Fruit fly (Drosophila melanogaster): Measurements from ENCODE around the gene CG11000.

CG11000 gene

DNA sequence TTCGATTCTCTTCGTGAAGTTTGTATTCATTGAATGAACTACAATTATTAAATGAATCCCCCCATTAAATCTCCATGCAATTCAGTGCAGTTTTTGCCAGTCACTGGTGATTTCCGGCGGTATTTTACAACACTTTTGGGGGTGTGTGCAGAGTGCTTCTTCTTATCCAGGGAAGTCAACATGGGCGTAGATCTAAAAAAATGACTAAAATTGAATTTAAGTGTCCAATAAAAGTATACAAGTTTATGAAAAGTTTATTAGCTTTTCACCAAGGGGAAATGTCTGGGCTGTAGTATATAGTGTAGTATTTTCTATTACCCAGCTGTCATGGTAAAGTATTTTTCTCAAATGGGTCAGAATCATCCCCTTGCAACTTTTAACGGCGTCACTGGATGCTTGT is 10.6 kb upstream of the CG11000 start, which contains the start of gene Hpf1:
TSS of gene Hpf1 (plus strand) at position 383 of the 400 bp plus-strand sequence.
- TF ChIP-seq usp (GFP tag; optimal IDR thresholded peaks at IDR 0.05) (no peak), Abd-B (GFP tag; optimal IDR thresholded peaks at IDR 0.05) (no peak), Rel (GFP tag; optimal IDR thresholded peaks at IDR 0.05) (peak; percentile 94), Rel (tag; optimal IDR thresholded peaks at IDR 0.05) (peak; percentile 92), CG32264 (GFP tag; optimal IDR thresholded peaks at IDR 0.05) (peak; percentile 98), psq (GFP tag; optimal IDR thresholded peaks at IDR 0.05) (peak; percentile 98), jim (GFP tag; optimal IDR thresholded peaks at IDR 0.05) (peak; percentile 63), woc (GFP tag; optimal IDR thresholded peaks at IDR 0.05) (peak; percentile 98), br (GFP tag; optimal IDR thresholded peaks at IDR 0.05) (peak; percentile 99), Myc (optimal IDR thresholded peaks at IDR 0.05) (peak; percentile 21), fru (GFP tag; optimal IDR thresholded peaks at IDR 0.05) (peak; percentile 99), dl (GFP tag; optimal IDR thresholded peaks at IDR 0.05; ENCODE audit: insufficient read depth in 1 of 2, partially characterized antibody in 2 of 2) (no peak), pan (optimal IDR thresholded peaks at IDR 0.05) (no peak), ey (GFP tag; optimal IDR thresholded peaks at IDR 0.05) (peak; percentile 99), lola (GFP tag; optimal IDR thresholded peaks at IDR 0.05) (no peak), brk (GFP tag; optimal IDR thresholded peaks at IDR 0.05) (no peak), Dif (GFP tag; optimal IDR thresholded peaks at IDR 0.05; ENCODE audit: partially characterized antibody) (no peak), Mio (GFP tag; optimal IDR thresholded peaks at IDR 0.05) (peak; percentile 92), Hr83 (GFP tag; optimal IDR thresholded peaks at IDR 0.05; ENCODE audit: poor library complexity, severe bottlenecking) (peak; percentile 86), rgr (GFP tag; optimal IDR thresholded peaks at IDR 0.05) (peak; percentile 100), sv (GFP tag; optimal IDR thresholded peaks at IDR 0.05) (peak; percentile 98), sage (GFP tag; optimal IDR thresholded peaks at IDR 0.05) (peak; percentile 97), Hnf4 (GFP tag; optimal IDR thresholded peaks at IDR 0.05) (peak; percentile 99), dmrt93B (GFP tag; optimal IDR thresholded peaks at IDR 0.05) (peak; percentile 98), foxo (GFP tag; optimal IDR thresholded peaks at IDR 0.05) (peak; percentile 96 to 99), CG9705 (GFP tag; optimal IDR thresholded peaks at IDR 0.05) (peak; percentile 98), OdsH (GFP tag; optimal IDR thresholded peaks at IDR 0.05) (peak; percentile 99), h (GFP tag; optimal IDR thresholded peaks at IDR 0.05) (peak; percentile 99), GATAd (GFP tag; optimal IDR thresholded peaks at IDR 0.05) (peak; percentile 96), HLH106 (tag; optimal IDR thresholded peaks at IDR 0.05) (peak; percentile 99), dsf (GFP tag; optimal IDR thresholded peaks at IDR 0.05; ENCODE audit: borderline replicate concordance) (peak; percentile 95), Jra (GFP tag; optimal IDR thresholded peaks at IDR 0.05) (peak; percentile 98), Sp1 (GFP tag; optimal IDR thresholded peaks at IDR 0.05) (peak; percentile 99), Vsx2 (GFP tag; optimal IDR thresholded peaks at IDR 0.05; ENCODE audit: partially characterized antibody) (no peak)

DNA sequence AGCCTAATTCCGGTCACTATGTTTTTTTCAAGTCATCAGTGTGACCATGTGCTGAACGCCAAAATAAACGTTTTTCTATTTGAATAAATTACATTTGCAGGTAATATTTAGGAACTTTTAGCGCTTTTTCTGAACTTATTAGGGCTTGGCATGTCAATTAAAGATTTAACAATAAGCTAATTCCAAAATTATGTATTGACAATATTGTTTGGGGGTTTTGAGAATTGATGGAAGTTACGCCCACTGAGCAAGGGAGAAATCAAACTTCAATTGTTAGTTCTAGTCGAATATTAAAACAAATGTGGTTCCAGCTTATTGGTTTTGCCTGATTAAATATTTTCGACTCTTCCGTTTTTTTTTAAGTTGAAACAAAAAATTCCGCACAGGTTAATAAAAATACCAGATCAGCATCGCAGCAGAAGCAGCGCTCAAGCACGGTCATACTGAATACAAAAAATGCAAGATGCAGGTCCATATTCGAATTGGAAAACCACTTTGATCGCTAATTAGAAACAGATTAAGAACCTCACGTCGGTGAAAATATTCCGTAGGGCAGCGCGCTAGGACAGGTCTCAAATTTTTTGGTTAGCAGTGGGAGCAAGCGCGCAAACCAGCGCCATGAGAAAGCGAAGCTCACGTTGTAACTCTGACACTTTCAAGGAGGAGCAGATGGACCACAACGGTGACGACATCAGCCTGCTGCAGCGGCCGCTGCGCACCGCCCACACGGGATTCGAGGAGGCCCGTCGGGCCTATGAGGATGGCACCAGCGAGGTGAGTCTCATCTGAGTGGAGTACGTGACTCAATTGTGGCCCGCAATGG is 7.7 kb upstream of the CG11000 start, which contains the start of the genes PSMG1 and CG10979:
TSS of gene PSMG1 (minus strand) at position 51 of the 823 bp plus-strand sequence.
TSS of gene CG10979 (plus strand) at position 439 of the 823 bp plus-strand sequence.
- TF ChIP-seq Jra (GFP tag; optimal IDR thresholded peaks at IDR 0.05) (no peak), woc (GFP tag; optimal IDR thresholded peaks at IDR 0.05) (no peak), N (GFP tag; optimal IDR thresholded peaks at IDR 0.05) (no peak), tai (GFP tag; optimal IDR thresholded peaks at IDR 0.05) (no peak), CrebA (GFP tag; optimal IDR thresholded peaks at IDR 0.05; ENCODE audit: borderline replicate concordance) (no peak), usp (GFP tag; optimal IDR thresholded peaks at IDR 0.05) (no peak), CG9705 (GFP tag; optimal IDR thresholded peaks at IDR 0.05) (no peak)

dm6 chr3R:5797709-5798108 is 4.4 kb upstream of the CG11000 start:
- no peak for TF ChIP-seq dl (GFP tag; optimal IDR thresholded peaks at IDR 0.05; ENCODE audit: insufficient read depth in 1 of 2, partially characterized antibody in 2 of 2)
